Worm (Caenorhabditis elegans): ENCODE results near the gene sre-47.

DNA sequence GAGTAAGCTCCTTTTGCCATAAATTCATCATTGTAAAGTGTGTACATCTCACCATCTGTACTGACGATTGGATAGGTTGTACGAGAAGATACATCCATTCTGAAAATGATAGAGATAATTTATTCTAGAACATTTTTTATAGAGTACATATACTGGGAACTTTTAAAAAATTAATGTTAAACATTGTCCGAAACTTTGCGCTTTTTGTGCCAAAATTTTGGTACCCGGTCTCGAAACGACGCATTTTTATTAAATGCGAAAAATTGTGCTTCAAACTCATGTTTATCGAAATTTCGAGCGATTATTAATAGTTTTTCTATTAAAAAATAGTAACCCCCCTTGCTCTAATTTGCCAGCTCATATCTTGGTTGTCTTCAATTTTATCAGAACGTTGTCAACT lies 7.3 kb upstream of the sre-47 start, which contains the start of gene Y39G8B.5:
- TF ChIP-seq lin-15B (tag; optimal IDR thresholded peaks at IDR 0.05) (no peak), nhr-90 (tag; optimal IDR thresholded peaks at IDR 0.05; ENCODE audit: poor library complexity) (no peak), ztf-11 (tag; optimal IDR thresholded peaks at IDR 0.05) (no peak), lsy-2 (tag; optimal IDR thresholded peaks at IDR 0.05) (no peak), nhr-11 (tag; optimal IDR thresholded peaks at IDR 0.05) (no peak), sox-4 (tag; optimal IDR thresholded peaks at IDR 0.05) (no peak), blmp-1 (tag; optimal IDR thresholded peaks at IDR 0.05) (no peak), jun-1 (tag; optimal IDR thresholded peaks at IDR 0.05) (no peak)

Data from whole organism, L1 larva.